Worm (Caenorhabditis elegans): ENCODE data around the gene C17B7.5.
A peak's percentile ranks its signal among the peaks of the same experiment; 100 is the strongest.

Gene C17B7.5

DNA sequence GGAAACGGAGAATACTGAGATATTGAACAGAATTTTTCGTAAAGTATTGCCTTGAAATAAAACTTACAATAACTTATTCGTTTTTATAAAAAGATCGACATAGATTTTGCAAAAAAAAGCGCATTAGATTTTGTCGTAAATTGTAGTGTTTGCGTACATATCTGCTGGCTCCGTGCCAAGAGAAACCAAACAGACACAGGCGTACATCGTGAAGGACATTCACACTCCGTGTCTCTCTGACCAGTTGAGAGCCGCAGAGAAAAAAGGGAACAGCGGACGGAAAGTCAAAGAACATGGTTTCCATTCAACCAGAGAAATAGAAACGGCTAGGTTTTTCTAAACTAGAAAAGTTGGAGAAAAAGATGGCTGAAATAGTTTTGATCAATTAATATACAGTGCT, 18.1 kb upstream of the C17B7.5 start, which contains the start of gene arrd-19 (continued):
- peak; percentile 74 to 75 for TF ChIP-seq efl-1 (optimal IDR thresholded peaks at IDR 0.05)
- peak; percentile 51 to 95 for TF ChIP-seq efl-1 (GFP tag; optimal IDR thresholded peaks at IDR 0.05 in 1 of 2)
- TF ChIP-seq skn-1 (tag; optimal IDR thresholded peaks at IDR 0.05) = peak; percentile 52
- TF ChIP-seq lsy-2 (tag; optimal IDR thresholded peaks at IDR 0.05) = peak; percentile 75 to 81
- peak; percentile 29 for TF ChIP-seq jun-1 (tag; optimal IDR thresholded peaks at IDR 0.05)
- no peak for TF ChIP-seq ceh-90 (tag; optimal IDR thresholded peaks at IDR 0.05)
- no peak for TF ChIP-seq ceh-63 (GFP tag; optimal IDR thresholded peaks at IDR 0.05)
- no peak for TF ChIP-seq ztf-11 (tag; optimal IDR thresholded peaks at IDR 0.05)
- TF ChIP-seq hlh-17 (GFP tag; optimal IDR thresholded peaks at IDR 0.05; ENCODE audit: borderline replicate concordance) = no peak
- TF ChIP-seq snu-23 (GFP tag; optimal IDR thresholded peaks at IDR 0.05) = peak; percentile 82
- TF ChIP-seq swsn-7 (tag; optimal IDR thresholded peaks at IDR 0.05) = peak; percentile 77
- peak; percentile 43; the same call in 1 of the 2 replicates for TF ChIP-seq mab-9 (GFP tag; IDR thresholded peaks at IDR 0.05)
- TF ChIP-seq pax-3 (tag; optimal IDR thresholded peaks at IDR 0.05) = no peak
- no peak for TF ChIP-seq Y116A8C.19 (tag; optimal IDR thresholded peaks at IDR 0.05; ENCODE audit: borderline replicate concordance)
- TF ChIP-seq elt-2 (tag; optimal IDR thresholded peaks at IDR 0.05) = peak; percentile 16
- peak; percentile 72 for TF ChIP-seq grh-1 (GFP tag; IDR thresholded peaks at IDR 0.05)
- no peak for TF ChIP-seq hpl-2 (GFP tag; optimal IDR thresholded peaks at IDR 0.05)
- no peak for TF ChIP-seq aly-2 (tag; optimal IDR thresholded peaks at IDR 0.05)
- peak; percentile 63 for TF ChIP-seq unc-130 (tag; optimal IDR thresholded peaks at IDR 0.05)
- peak; percentile 98 for TF ChIP-seq lin-14 (GFP tag; optimal IDR thresholded peaks at IDR 0.05)
- no peak for TF ChIP-seq nhr-76 (tag; optimal IDR thresholded peaks at IDR 0.05)
- peak; percentile 69 for TF ChIP-seq nhr-47 (tag; optimal IDR thresholded peaks at IDR 0.05)
- TF ChIP-seq dsc-1 (tag; optimal IDR thresholded peaks at IDR 0.05) = peak; percentile 46
- TF ChIP-seq egl-27 (tag; optimal IDR thresholded peaks at IDR 0.05) = no peak
- peak; percentile 97 for TF ChIP-seq nhr-85 (tag)
- no peak for TF ChIP-seq sox-4 (tag; optimal IDR thresholded peaks at IDR 0.05)
- no peak for TF ChIP-seq ceh-88 (GFP tag; IDR thresholded peaks at IDR 0.05)
- no peak for TF ChIP-seq hlh-4 (tag; optimal IDR thresholded peaks at IDR 0.05)
- no peak for TF ChIP-seq pqm-1 (tag; optimal IDR thresholded peaks at IDR 0.05)
- no peak for TF ChIP-seq vab-15 (tag; optimal IDR thresholded peaks at IDR 0.05)
- peak in 1 of 2 experiments; percentile 71 for TF ChIP-seq mdl-1 (tag; optimal IDR thresholded peaks at IDR 0.05)

ce11 chrV:3316108-3316507, 17.3 kb upstream of the C17B7.5 start, which contains the start of gene F35F10.1:
Gene F35F10.1, plus strand, starts transcription at chrV:3316307.
- TF ChIP-seq blmp-1 (tag; optimal IDR thresholded peaks at IDR 0.05) (peak; percentile 37), nhr-237 (tag; optimal IDR thresholded peaks at IDR 0.05) (no peak), grh-1 (GFP tag; IDR thresholded peaks at IDR 0.05) (peak; percentile 9; the same call in 1 of the 2 replicates), unc-30 (tag; optimal IDR thresholded peaks at IDR 0.05) (no peak), nhr-85 (tag) (peak; percentile 69)

ce11 chrV:3318975-3319374, 14.5 kb upstream of the C17B7.5 start, which contains the start of gene F35F10.13:
Gene F35F10.13, minus strand, starts transcription at chrV:3319075.
- TF ChIP-seq F16B12.6 (tag; optimal IDR thresholded peaks at IDR 0.05) (no peak), sup-37 (GFP tag; optimal IDR thresholded peaks at IDR 0.05) (no peak), egl-27 (tag; optimal IDR thresholded peaks at IDR 0.05) (no peak), sptf-1 (tag; optimal IDR thresholded peaks at IDR 0.05) (no peak), ztf-11 (tag; optimal IDR thresholded peaks at IDR 0.05) (no peak), xbp-1 (tag; optimal IDR thresholded peaks at IDR 0.05) (no peak), fkh-10 (GFP tag; optimal IDR thresholded peaks at IDR 0.05) (no peak), ceh-82 (tag; optimal IDR thresholded peaks at IDR 0.05) (no peak), alr-1 (tag; optimal IDR thresholded peaks at IDR 0.05; ENCODE audit: borderline replicate concordance) (no peak), Y116A8C.19 (tag; optimal IDR thresholded peaks at IDR 0.05; ENCODE audit: borderline replicate concordance) (no peak), swsn-7 (tag; optimal IDR thresholded peaks at IDR 0.05) (no peak), lin-15B (tag; optimal IDR thresholded peaks at IDR 0.05) (no peak), sox-4 (tag; optimal IDR thresholded peaks at IDR 0.05) (no peak), lir-3 (tag; optimal IDR thresholded peaks at IDR 0.05; ENCODE audit: poor library complexity) (no peak), blmp-1 (tag; optimal IDR thresholded peaks at IDR 0.05) (no peak), nhr-77 (tag; optimal IDR thresholded peaks at IDR 0.05) (no peak)
